Worm (Caenorhabditis elegans): ENCODE measurements around the gene K07F5.14.
A peak's percentile ranks its signal among the peaks of the same experiment; 100 is the strongest.

The K07F5.14 gene

DNA sequence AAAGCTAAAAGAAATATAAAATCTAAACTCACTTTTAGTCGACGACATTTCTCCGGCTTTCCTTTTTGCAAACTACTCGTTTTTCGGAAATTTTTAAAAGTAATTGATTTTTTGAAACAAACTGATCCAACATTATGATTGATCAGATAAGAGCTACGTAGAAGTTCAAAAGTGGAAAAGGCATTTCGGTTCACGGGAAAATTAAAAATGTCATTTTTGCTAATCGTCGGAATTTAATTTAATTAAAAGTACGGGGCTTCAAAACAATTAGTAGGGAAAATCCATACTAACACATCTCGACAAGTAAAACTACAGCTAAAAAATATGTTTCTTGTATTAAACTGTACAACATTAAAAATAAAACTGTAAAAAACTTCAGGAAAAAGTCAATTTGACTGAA lies 12.4 kb upstream of the K07F5.14 start, which contains the start of gene K07F5.8:
TSS of gene K07F5.8 (minus strand) at position 101 of the 400 bp plus-strand sequence.
- TF ChIP-seq ceh-43 (GFP tag; optimal IDR thresholded peaks at IDR 0.05) (no peak), elt-1 (tag; optimal IDR thresholded peaks at IDR 0.05; ENCODE audit: borderline replicate concordance, insufficient read depth) (no peak)

DNA sequence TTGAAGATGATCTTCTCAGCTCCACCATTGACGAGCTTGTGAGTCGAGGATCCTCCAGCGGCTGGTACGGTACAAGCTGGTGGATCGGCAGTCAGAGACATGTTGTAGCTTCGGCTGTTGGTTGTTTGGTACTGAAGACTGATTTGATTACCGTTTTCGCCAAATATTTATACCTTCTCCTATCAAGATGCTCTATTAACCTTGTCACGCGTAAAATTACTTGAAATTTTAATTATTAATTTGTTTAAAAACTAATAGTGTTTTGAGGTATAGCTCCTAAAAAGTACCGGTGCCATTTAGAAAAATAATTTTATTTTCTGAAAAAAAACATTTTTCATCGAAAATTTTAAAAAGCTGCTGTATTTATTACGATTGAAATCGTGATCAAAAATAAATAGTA lies 11.1 kb upstream of the K07F5.14 start, which contains the start of gene ssp-10:
TSS of gene ssp-10 (minus strand) at position 101 of the 400 bp plus-strand sequence.
- TF ChIP-seq sem-2 (GFP tag; optimal IDR thresholded peaks at IDR 0.05) (no peak), mls-2 (tag; optimal IDR thresholded peaks at IDR 0.05) (no peak), nhr-237 (tag; optimal IDR thresholded peaks at IDR 0.05) (no peak)

DNA sequence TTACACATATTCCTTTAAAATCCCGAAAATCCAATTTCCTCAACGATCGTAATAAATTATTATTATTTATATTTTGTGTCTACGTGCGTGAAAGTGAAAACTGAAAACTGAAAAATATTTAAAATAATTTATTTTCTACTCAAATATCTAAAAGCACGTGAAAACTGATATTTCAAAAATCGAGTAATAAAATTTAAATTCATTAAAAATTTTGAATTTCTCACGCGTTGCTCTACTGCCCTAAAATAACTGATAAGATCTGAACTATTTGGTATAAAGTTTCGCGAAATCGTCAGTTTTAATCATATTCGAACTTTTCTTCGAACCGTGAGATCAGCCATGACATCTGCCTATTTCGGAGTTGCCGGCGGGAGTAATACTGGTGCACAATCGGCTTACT lies 9.8 kb upstream of the K07F5.14 start, which contains the start of gene ssq-1:
TSS of gene ssq-1 (plus strand) at position 301 of the 400 bp plus-strand sequence.
- TF ChIP-seq cnd-1 (tag; optimal IDR thresholded peaks at IDR 0.05) (no peak), mls-2 (tag; optimal IDR thresholded peaks at IDR 0.05) (no peak), pha-4 (tag; optimal IDR thresholded peaks at IDR 0.05) (no peak), mep-1 (tag; optimal IDR thresholded peaks at IDR 0.05) (no peak)

DNA sequence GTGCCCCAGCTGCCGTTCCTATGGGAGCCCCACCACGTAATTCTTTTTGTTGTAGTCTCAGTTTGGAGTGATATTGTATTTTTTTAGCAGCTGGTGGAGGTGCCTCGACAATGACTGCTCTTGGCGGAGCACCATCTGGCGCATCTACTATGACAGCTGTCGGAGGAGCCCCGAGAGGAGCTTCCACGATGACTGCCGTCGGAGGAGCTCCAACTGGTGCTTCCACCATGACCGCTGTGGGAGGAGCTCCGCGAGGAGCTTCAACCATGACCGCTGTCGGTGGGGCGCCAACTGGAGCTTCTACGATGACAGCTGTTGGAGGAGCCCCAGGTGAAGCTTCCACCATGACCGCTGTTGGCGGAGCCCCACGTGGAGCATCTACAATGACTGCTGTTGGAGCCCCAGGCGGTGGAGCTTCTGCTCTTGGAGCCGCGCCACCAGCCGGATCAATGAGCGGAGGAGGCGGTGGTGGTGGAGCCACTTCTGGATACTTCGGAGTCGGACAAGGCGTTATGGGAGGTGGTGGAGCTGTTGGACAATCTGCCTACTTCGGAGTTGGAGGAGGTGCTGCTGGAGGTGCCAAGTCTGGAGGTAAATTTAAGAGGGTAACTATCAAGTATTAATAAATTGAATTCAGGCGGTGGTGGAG lies 9.1 kb upstream of the K07F5.14 start:
- TF ChIP-seq unc-39 (tag; optimal IDR thresholded peaks at IDR 0.05) (no peak), ceh-83 (GFP tag; optimal IDR thresholded peaks at IDR 0.05) (no peak), lin-32 (GFP tag; optimal IDR thresholded peaks at IDR 0.05) (peak; percentile 62)

DNA sequence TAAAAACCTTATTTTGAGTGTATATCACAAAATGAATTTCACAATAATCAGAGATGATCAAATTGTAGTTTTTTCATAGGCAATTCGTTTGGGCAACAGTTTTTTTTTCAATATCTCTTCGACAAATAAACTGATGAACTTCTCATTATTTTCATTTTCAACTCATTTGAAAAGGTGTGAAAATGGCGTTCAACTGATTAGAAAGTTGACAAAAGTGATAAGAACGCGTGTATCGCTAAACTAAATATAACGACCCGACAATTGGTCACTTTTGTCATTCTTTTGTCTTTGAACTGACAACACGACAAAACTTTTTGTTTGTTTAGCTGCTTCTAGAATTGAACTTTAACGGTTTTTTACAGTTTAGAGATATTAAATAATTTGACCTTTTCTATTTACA lies 7.1 kb upstream of the K07F5.14 start:
- TF ChIP-seq hlh-1 (tag; optimal IDR thresholded peaks at IDR 0.05) = no peak
- no peak for TF ChIP-seq mls-2 (tag; optimal IDR thresholded peaks at IDR 0.05)

DNA sequence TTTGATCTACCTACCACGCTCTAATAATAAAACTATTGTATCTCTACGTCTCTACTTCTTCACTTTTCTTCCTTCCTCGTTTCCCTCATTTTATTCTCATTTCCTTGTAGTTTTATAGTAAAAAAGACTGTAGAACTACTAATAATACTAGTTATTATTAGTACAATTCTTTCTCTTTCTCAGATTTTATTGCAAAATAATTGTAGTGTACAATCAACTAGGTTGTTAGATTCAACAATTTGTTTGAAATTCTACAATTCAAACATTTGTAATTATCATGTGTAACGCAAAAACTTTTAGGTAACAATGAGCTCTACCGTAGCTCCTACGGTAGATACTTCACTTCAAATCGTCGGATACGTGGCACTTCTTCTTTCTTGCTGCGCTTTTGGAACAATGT lies 6.3 kb upstream of the K07F5.14 start, which contains the start of gene K07F5.12:
TSS of gene K07F5.12 (plus strand) at position 301 of the 400 bp plus-strand sequence.
- TF ChIP-seq ceh-43 (GFP tag; optimal IDR thresholded peaks at IDR 0.05) (no peak), snpc-4 (tag; optimal IDR thresholded peaks at IDR 0.05) (no peak)

DNA sequence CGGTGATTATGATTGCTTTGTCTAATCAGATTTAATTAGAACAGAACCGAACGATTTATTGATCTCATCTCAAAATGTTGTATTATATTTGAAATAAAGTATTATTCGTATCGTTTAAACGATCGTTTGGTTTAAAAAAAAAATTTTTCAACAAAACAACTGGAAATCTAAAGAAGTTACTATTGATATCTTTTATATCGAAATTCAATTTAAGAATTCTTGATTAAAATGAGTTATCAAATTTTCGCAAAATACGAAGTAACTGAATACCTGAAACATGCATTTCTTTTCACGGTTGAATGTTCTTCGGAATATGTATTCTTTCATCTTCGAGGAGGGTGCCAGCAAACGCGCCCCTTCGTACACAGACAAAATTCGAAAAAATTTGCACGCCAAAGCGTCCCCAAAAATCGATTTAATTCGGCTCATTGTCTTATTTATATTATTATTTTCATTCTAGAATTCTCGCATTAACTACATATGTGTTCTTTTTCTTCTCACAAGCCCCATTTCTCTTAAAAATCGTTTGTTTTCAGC lies 4.0 kb upstream of the K07F5.14 start, which contains the start of gene npp-1:
TSS of gene npp-1 (plus strand) at position 537 of the 537 bp plus-strand sequence.
- TF ChIP-seq sem-2 (GFP tag; optimal IDR thresholded peaks at IDR 0.05) (no peak), ceh-39 (tag; optimal IDR thresholded peaks at IDR 0.05) (peak; percentile 67), mep-1 (tag; optimal IDR thresholded peaks at IDR 0.05) (peak; percentile 64), flh-1 (GFP tag; optimal IDR thresholded peaks at IDR 0.05) (no peak), lsy-2 (tag; optimal IDR thresholded peaks at IDR 0.05) (peak; percentile 21)

DNA sequence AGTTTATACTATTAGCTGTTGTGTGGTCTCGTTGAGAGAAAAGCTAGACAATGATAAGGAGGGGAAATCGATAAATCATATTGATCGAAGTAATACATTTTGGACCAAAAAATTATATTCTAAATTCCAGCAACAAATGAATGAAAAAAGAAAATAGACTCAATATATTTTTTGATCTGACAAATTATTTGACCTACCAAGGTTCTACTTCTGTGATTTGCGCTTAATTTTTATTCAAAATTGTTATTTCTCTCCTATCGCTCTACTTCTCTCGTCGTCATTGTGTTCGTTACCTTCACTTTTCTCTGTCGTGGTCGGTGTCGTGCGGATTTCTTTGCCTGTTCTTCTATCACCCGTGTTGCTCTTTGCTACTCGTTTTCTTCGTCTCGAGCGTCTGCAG lies 3.1 kb upstream of the K07F5.14 start:
- TF ChIP-seq mls-2 (tag; optimal IDR thresholded peaks at IDR 0.05) (no peak), ceh-83 (GFP tag; optimal IDR thresholded peaks at IDR 0.05) (no peak), unc-62 (GFP tag; optimal IDR thresholded peaks at IDR 0.05) (no peak), tbx-8 (GFP tag; optimal IDR thresholded peaks at IDR 0.05) (no peak), cnd-1 (tag; optimal IDR thresholded peaks at IDR 0.05) (no peak), pha-4 (tag; optimal IDR thresholded peaks at IDR 0.05) (no peak), flh-1 (GFP tag; optimal IDR thresholded peaks at IDR 0.05) (no peak), sptf-1 (tag; optimal IDR thresholded peaks at IDR 0.05) (no peak), ceh-43 (GFP tag; optimal IDR thresholded peaks at IDR 0.05) (no peak), bed-3 (GFP tag; optimal IDR thresholded peaks at IDR 0.05) (no peak), blmp-1 (tag; optimal IDR thresholded peaks at IDR 0.05) (no peak)

DNA sequence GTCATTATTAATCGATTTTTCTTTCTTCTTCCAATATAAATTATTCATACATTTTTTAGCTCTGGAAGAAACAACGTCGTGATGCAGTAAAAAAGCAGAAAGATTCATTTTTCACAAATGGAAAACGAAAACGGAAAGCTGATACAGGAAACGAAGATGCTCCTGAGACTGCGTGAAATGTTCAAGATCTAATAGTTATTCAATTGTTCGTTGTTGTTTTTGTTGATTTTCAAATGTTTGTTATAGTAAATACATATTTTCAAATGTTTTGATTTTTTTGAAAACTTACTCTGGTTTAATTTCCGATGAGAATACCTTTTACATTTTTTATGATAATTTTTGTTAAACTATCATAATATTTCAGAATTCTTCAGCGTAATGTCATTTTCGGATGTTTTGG lies 1.8 kb downstream of the K07F5.14 start, which contains the start of gene K07F5.16:
TSS of gene K07F5.16 (plus strand) at position 301 of the 400 bp plus-strand sequence.
- TF ChIP-seq ztf-11 (tag; optimal IDR thresholded peaks at IDR 0.05) (no peak), nhr-12 (tag; optimal IDR thresholded peaks at IDR 0.05) (no peak), ceh-39 (tag; optimal IDR thresholded peaks at IDR 0.05) (no peak), elt-3 (tag; optimal IDR thresholded peaks at IDR 0.05) (no peak), nhr-76 (tag; optimal IDR thresholded peaks at IDR 0.05) (no peak), ceh-43 (GFP tag; optimal IDR thresholded peaks at IDR 0.05) (no peak), zip-8 (tag; optimal IDR thresholded peaks at IDR 0.05) (no peak), mab-5 (tag; optimal IDR thresholded peaks at IDR 0.05) (no peak), snpc-4 (tag; optimal IDR thresholded peaks at IDR 0.05) (no peak), cnd-1 (tag; optimal IDR thresholded peaks at IDR 0.05) (no peak), mep-1 (tag; optimal IDR thresholded peaks at IDR 0.05) (no peak), unc-120 (tag; optimal IDR thresholded peaks at IDR 0.05; ENCODE audit: poor library complexity, severe bottlenecking) (no peak), tbx-8 (GFP tag; optimal IDR thresholded peaks at IDR 0.05) (no peak), bed-3 (GFP tag; optimal IDR thresholded peaks at IDR 0.05) (no peak), M03D4.4 (tag; optimal IDR thresholded peaks at IDR 0.05) (no peak), sem-2 (GFP tag; optimal IDR thresholded peaks at IDR 0.05) (no peak), unc-39 (tag; optimal IDR thresholded peaks at IDR 0.05) (no peak), lin-32 (GFP tag; optimal IDR thresholded peaks at IDR 0.05) (no peak), lsy-2 (tag; optimal IDR thresholded peaks at IDR 0.05) (no peak), elt-1 (tag; optimal IDR thresholded peaks at IDR 0.05; ENCODE audit: borderline replicate concordance, insufficient read depth) (no peak)
